Worm (Caenorhabditis elegans) whole organism, late embryonic: ENCODE data around the gene C47A10.16.

Source experiments
- C08G9.2 ChIP-seq: sonication (generic microtip); optimal IDR thresholded peaks from 2 replicates; lab custom pipeline; 2016; ENCODE audit warnings: mild to moderate bottlenecking, missing genetic modification characterization, moderate library complexity, missing compliant biosample characterization
- C38D4.7 ChIP-seq: fragments of 200-800 bp; sonication (Bioruptor generic); optimal IDR thresholded peaks from 2 replicates; lab custom pipeline; 2018; ENCODE audit warnings: mild to moderate bottlenecking, missing genetic modification characterization, moderate library complexity, missing compliant biosample characterization
- F13H6.1 ChIP-seq: sonication (generic microtip); optimal IDR thresholded peaks from 2 replicates; lab custom pipeline; 2016; ENCODE audit warnings: missing genetic modification characterization, missing compliant biosample characterization
- K09A11.1 ChIP-seq: sonication (generic microtip); optimal IDR thresholded peaks from 2 replicates; lab custom pipeline; 2017; ENCODE audit warnings: antibody characterized with exemption, mild to moderate bottlenecking, missing genetic modification characterization, missing compliant biosample characterization; ENCODE audit not compliant: insufficient read depth
- ama-1 ChIP-seq: fragments of 150-350 bp; optimal IDR thresholded peaks from 2 replicates; lab custom pipeline; 2014
- ceh-18 ChIP-seq: sonication (generic microtip); optimal IDR thresholded peaks from 2 replicates; lab custom pipeline; 2016; ENCODE audit warnings: missing genetic modification characterization, missing compliant biosample characterization
- ceh-34 ChIP-seq: sonication (generic microtip); optimal IDR thresholded peaks from 2 replicates; lab custom pipeline; 2016; ENCODE audit warnings: mild to moderate bottlenecking, missing genetic modification characterization, missing compliant biosample characterization
- ceh-48 ChIP-seq: sonication (generic microtip); optimal IDR thresholded peaks from 2 replicates; lab custom pipeline; 2016; ENCODE audit warnings: missing genetic modification characterization, inconsistent platforms, missing compliant biosample characterization
- ceh-6 ChIP-seq: fragments of 200-800 bp; sonication (Bioruptor generic); optimal IDR thresholded peaks from 2 replicates; lab custom pipeline; 2018; ENCODE audit warnings: mild to moderate bottlenecking, missing genetic modification characterization, missing compliant biosample characterization
- ceh-9 ChIP-seq: sonication (generic microtip); optimal IDR thresholded peaks from 2 replicates; lab custom pipeline; 2016; ENCODE audit warnings: mild to moderate bottlenecking, missing genetic modification characterization, inconsistent platforms, missing compliant biosample characterization
- dmd-4 ChIP-seq: sonication (generic microtip); optimal IDR thresholded peaks from 2 replicates; lab custom pipeline; 2016; ENCODE audit warnings: borderline replicate concordance, missing genetic modification characterization, missing compliant biosample characterization
- dve-1 ChIP-seq: sonication (generic microtip); optimal IDR thresholded peaks from 2 replicates; lab custom pipeline; 2017; ENCODE audit warnings: antibody characterized with exemption, mild to moderate bottlenecking, missing genetic modification characterization, missing compliant biosample characterization
- elt-4 ChIP-seq: sonication (generic microtip); optimal IDR thresholded peaks from 2 replicates; lab custom pipeline; 2016; ENCODE audit warnings: missing genetic modification characterization, missing compliant biosample characterization
- ets-4 ChIP-seq: sonication (generic microtip); optimal IDR thresholded peaks from 2 replicates; lab custom pipeline; 2016; ENCODE audit warnings: missing genetic modification characterization, missing compliant biosample characterization
- fkh-10 ChIP-seq: fragments of 150-350 bp; optimal IDR thresholded peaks from 2 replicates; lab custom pipeline; 2014; ENCODE audit warnings: missing biosample characterization, missing genetic modification reagents, missing genetic modification characterization
- fkh-6 ChIP-seq: sonication (generic microtip); optimal IDR thresholded peaks from 2 replicates; lab custom pipeline; 2016; ENCODE audit warnings: missing genetic modification characterization, missing compliant biosample characterization
- gmeb-2 ChIP-seq: sonication (generic microtip); optimal IDR thresholded peaks from 2 replicates; lab custom pipeline; 2016; ENCODE audit warnings: missing genetic modification characterization, inconsistent platforms, missing compliant biosample characterization
- hlh-13 ChIP-seq: fragments of 200-800 bp; sonication (Bioruptor generic); optimal IDR thresholded peaks from 2 replicates; lab custom pipeline; 2018; ENCODE audit warnings: mild to moderate bottlenecking, missing genetic modification characterization, missing compliant biosample characterization
- hlh-15 ChIP-seq: sonication (generic microtip); optimal IDR thresholded peaks from 2 replicates; lab custom pipeline; 2016; ENCODE audit warnings: missing genetic modification characterization, missing compliant biosample characterization
- hlh-30 ChIP-seq: sonication (generic microtip); optimal IDR thresholded peaks from 2 replicates; lab custom pipeline; 2017; ENCODE audit warnings: antibody characterized with exemption, missing genetic modification characterization, missing compliant biosample characterization; ENCODE audit not compliant: insufficient read depth
- madf-2 ChIP-seq: sonication (generic microtip); optimal IDR thresholded peaks from 2 replicates; lab custom pipeline; 2017; ENCODE audit warnings: missing genetic modification characterization, missing compliant biosample characterization
- npax-4 ChIP-seq: sonication (generic microtip); optimal IDR thresholded peaks from 2 replicates; lab custom pipeline; 2016; ENCODE audit warnings: missing genetic modification characterization, missing compliant biosample characterization
- odd-2 ChIP-seq: sonication (generic microtip); optimal IDR thresholded peaks from 2 replicates; lab custom pipeline; 2017; ENCODE audit warnings: antibody characterized with exemption, mild to moderate bottlenecking, missing genetic modification characterization, missing compliant biosample characterization
- pax-1 ChIP-seq: fragments of 150-350 bp; optimal IDR thresholded peaks from 2 replicates; lab custom pipeline; 2014; ENCODE audit warnings: missing biosample characterization, missing genetic modification characterization
- pha-4 ChIP-seq: fragments of 150-350 bp; optimal IDR thresholded peaks from 2 replicates; lab custom pipeline; 2018; ENCODE audit warnings: missing biosample characterization, missing genetic modification reagents, missing genetic modification characterization
- pqm-1 ChIP-seq: sonication (generic microtip); optimal IDR thresholded peaks from 2 replicates; lab custom pipeline; 2016; ENCODE audit warnings: missing genetic modification characterization, missing compliant biosample characterization
- pros-1 ChIP-seq: fragments of 150-350 bp; optimal IDR thresholded peaks from 2 replicates; lab custom pipeline; 2014; ENCODE audit warnings: missing biosample characterization, missing genetic modification reagents, missing genetic modification characterization
- rnt-1 ChIP-seq: sonication (generic microtip); optimal IDR thresholded peaks from 2 replicates; lab custom pipeline; 2016; ENCODE audit warnings: missing genetic modification characterization, missing compliant biosample characterization
- sdc-2 ChIP-seq: sonication (generic microtip); optimal IDR thresholded peaks from 2 replicates; lab custom pipeline; 2016; ENCODE audit warnings: missing genotype, missing genetic modification characterization, missing compliant biosample characterization
- sox-2 ChIP-seq: fragments of 200-800 bp; sonication (Bioruptor generic); IDR thresholded peaks from 2 replicates; pipeline ENCODE4 v1.3.6; 2022; ENCODE audit warnings: missing genetic modification reagents, missing genetic modification characterization, missing compliant biosample characterization
- tbx-2 ChIP-seq: sonication (generic microtip); optimal IDR thresholded peaks from 2 replicates; lab custom pipeline; 2016; ENCODE audit warnings: missing genetic modification characterization, missing compliant biosample characterization
- tbx-7 ChIP-seq: sonication (generic microtip); optimal IDR thresholded peaks from 2 replicates; lab custom pipeline; 2016; ENCODE audit warnings: missing genotype, missing genetic modification characterization, missing compliant biosample characterization
- ttx-3 ChIP-seq: sonication (generic microtip); optimal IDR thresholded peaks from 2 replicates; lab custom pipeline; 2016; ENCODE audit warnings: missing genetic modification reagents, missing genetic modification characterization, missing compliant biosample characterization
- unc-3 ChIP-seq, 2 experiments: fragments of 200-800 bp in 1 of 2; sonication (Bioruptor generic) in 1 of 2; sonication (generic microtip) in 1 of 2; conservative IDR thresholded peaks in 1 of 2; optimal IDR thresholded peaks in 1 of 2; 2 replicates each; pipeline versions ENCODE4 v1.3.6 to Lab custom; 2016 to 2022; ENCODE audit warnings: missing compliant biosample characterization in 2 of 2, missing genetic modification characterization in 2 of 2, missing genetic modification reagents in 1 of 2
- unc-42 ChIP-seq: sonication (generic microtip); optimal IDR thresholded peaks from 2 replicates; lab custom pipeline; 2016; ENCODE audit warnings: missing genotype, missing genetic modification characterization, missing compliant biosample characterization
- unc-86 ChIP-seq: sonication (generic microtip); optimal IDR thresholded peaks from 2 replicates; lab custom pipeline; 2016; ENCODE audit warnings: missing genetic modification characterization, missing compliant biosample characterization
- zip-5 ChIP-seq: sonication (generic microtip); optimal IDR thresholded peaks from 2 replicates; lab custom pipeline; 2016; ENCODE audit warnings: missing genetic modification characterization, missing compliant biosample characterization

C47A10.16 gene

DNA sequence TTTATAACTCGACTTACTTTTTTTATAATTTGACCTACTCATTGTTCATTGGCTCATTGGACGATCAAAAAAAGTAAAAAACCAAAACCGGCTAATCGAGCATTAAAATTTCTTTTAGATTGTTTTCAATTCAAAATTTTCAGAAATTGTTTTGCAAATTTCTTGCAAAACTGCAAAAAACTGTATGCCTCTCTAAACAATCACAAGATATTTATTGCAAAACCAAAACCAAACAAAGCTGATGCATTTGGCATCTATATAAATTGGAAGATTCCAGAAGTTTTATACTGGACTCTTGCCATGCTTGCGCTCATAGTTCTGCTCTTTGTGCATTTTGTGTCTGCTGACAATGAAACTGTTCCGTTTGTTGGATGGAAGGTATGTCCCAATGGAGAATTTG, 12.6 kb upstream of the C47A10.16 start, which contains the start of gene C47A10.12:
Gene C47A10.12 (plus strand): TSS at position 301 of the 400 bp plus-strand sequence.
- TF ChIP-seq ttx-3 (tag; lab: Kevin White, UChicago) (no peak), pax-1 (tag; lab: Kevin White, UChicago) (no peak), ceh-6 (GFP tag; lab: Kevin White, UChicago) (no peak), ceh-9 (tag; lab: Kevin White, UChicago) (no peak), ceh-48 (tag; lab: Kevin White, UChicago) (no peak), ets-4 (tag; lab: Kevin White, UChicago) (no peak), gmeb-2 (tag; lab: Kevin White, UChicago) (no peak), tbx-2 (no peak), pqm-1 (tag; lab: Kevin White, UChicago) (no peak), K09A11.1 (tag; lab: Kevin White, UChicago) (no peak), C38D4.7 (GFP tag; lab: Kevin White, UChicago) (no peak), pha-4 (tag; lab: Kevin White, UChicago) (no peak), madf-2 (tag; lab: Kevin White, UChicago) (no peak), odd-2 (tag; lab: Kevin White, UChicago) (no peak)

DNA sequence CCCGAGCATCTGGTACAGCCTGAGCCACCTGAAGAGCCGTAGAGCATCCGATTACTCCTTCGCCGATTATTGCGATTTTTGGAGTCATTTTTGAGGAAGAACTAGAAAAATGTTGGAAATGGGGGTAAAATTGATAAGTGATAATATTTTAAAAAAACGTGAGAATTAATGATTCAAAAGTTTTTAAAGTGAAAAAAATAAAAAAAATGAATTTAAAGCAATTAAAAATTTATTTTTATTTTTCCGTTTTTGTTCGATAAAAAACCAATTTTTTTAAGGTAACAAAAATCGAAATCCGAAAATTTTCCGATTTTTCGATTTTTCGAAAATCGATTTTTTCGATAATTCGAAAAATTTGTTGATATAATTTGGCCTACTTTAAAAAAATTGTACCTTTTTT, 12.2 kb upstream of the C47A10.16 start, which contains the start of gene ddo-1:
Gene ddo-1 (minus strand): TSS at position 101 of the 400 bp plus-strand sequence.
- TF ChIP-seq pros-1 (tag; lab: Kevin White, UChicago) (no peak), hlh-30 (no peak), fkh-10 (GFP tag; lab: Kevin White, UChicago) (no peak), dve-1 (tag; lab: Kevin White, UChicago) (no peak), ceh-18 (tag; lab: Kevin White, UChicago) (no peak), zip-5 (tag; lab: Kevin White, UChicago) (no peak), hlh-13 (GFP tag; lab: Kevin White, UChicago) (no peak), tbx-7 (tag; lab: Kevin White, UChicago) (no peak), fkh-6 (tag; lab: Kevin White, UChicago) (no peak), ceh-34 (tag; lab: Kevin White, UChicago) (no peak), rnt-1 (tag; lab: Kevin White, UChicago) (no peak), npax-4 (no peak), ceh-48 (tag; lab: Kevin White, UChicago) (no peak), unc-3 (GFP tag; conservative IDR thresholded peaks at IDR 0.05; lab: Robert Waterston, UW) (no peak), unc-3 (tag; optimal IDR thresholded peaks at IDR 0.05; lab: Kevin White, UChicago) (no peak), K09A11.1 (tag; lab: Kevin White, UChicago) (no peak), ama-1 (lab: Kevin White, UChicago) (no peak), unc-42 (tag; lab: Kevin White, UChicago) (no peak), pha-4 (tag; lab: Kevin White, UChicago) (no peak), F13H6.1 (tag; lab: Kevin White, UChicago) (no peak), hlh-15 (tag; lab: Kevin White, UChicago) (no peak)

DNA sequence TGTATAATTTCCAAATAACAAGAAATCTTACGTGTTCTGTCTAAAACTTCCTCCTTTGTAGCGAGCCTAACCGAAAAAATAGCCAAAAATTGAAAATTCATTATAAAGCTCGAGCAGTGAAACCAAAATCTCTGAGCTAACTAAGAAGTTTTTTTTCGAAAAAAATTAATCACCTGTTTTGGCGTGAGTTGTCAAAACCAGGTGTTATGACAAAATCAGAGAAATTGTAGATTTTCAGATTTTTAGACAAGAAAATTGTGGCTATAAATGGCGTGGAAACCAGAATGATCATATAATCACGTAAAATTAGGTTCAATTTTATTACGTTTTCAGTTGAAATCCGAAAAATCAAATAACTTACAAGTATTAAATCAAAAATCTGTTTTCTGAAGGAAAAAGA, 8.1 kb upstream of the C47A10.16 start, which contains the start of gene sre-21:
Gene sre-21 (minus strand): TSS at position 101 of the 400 bp plus-strand sequence.
- no peak for TF ChIP-seq sox-2 (GFP tag; lab: Robert Waterston, UW)
- no peak for TF ChIP-seq dmd-4
- no peak for TF ChIP-seq unc-86
- no peak for TF ChIP-seq sdc-2 (tag; lab: Kevin White, UChicago)
- no peak for TF ChIP-seq elt-4 (tag; lab: Kevin White, UChicago)
- TF ChIP-seq C08G9.2 (tag; lab: Kevin White, UChicago): no peak
- TF ChIP-seq, all 69 proteins: peak for 0
